Worm (Caenorhabditis elegans) whole organism, L4/young adult: Measurements from ENCODE around the gene B0302.5.

Source experiments
- W03F9.2 ChIP-seq: fragments of 150-350 bp; optimal IDR thresholded peaks from 2 replicates; lab custom pipeline; 2014; ENCODE audit warnings: missing biosample characterization, missing genetic modification characterization
- dao-5 ChIP-seq: sonication (generic microtip); optimal IDR thresholded peaks from 2 replicates; lab custom pipeline; 2016; ENCODE audit warnings: missing genotype, missing genetic modification characterization, moderate library complexity, missing compliant biosample characterization
- him-1 ChIP-seq: sonication (generic microtip); optimal IDR thresholded peaks from 2 replicates; lab custom pipeline; 2016; ENCODE audit warnings: missing genotype, missing genetic modification reagents, missing genetic modification characterization, missing compliant biosample characterization

B0302.5 gene

ce11 chrX:17151160-17151711 is 43.7 kb downstream of the B0302.5 start, which contains the start of gene mdt-1.2:
Gene mdt-1.2 (plus strand): TSS chrX:17151522.
- TF ChIP-seq W03F9.2, result no peak
- peak; percentile 21 for TF ChIP-seq dao-5 (tag; lab: Kevin White, UChicago)
- TF ChIP-seq him-1 (tag; lab: Kevin White, UChicago), result peak; percentile 13

- TF ChIP-seq dao-5 (tag; lab: Kevin White, UChicago), result no peak
- no peak for TF ChIP-seq him-1 (tag; lab: Kevin White, UChicago)
- TF ChIP-seq W03F9.2, result no peak
These were observed 45.0 kb downstream of the B0302.5 start, which contains the start of gene T23C6.4 for ce11 chrX:17149877-17150490. Gene T23C6.4 (minus strand): TSS chrX:17149927.

- TF ChIP-seq him-1 (tag; lab: Kevin White, UChicago) (no peak), W03F9.2 (no peak), dao-5 (tag; lab: Kevin White, UChicago) (no peak)
These were observed 48.4 kb downstream of the B0302.5 start for ce11 chrX:17146545-17146944.
